Fruit fly (Drosophila melanogaster) whole organism, embryonic: Measurements from ENCODE around the gene CG8206.

Experiments used
- Antp ChIP-seq: fragments of 200-800 bp; sonication (Bioruptor generic); optimal IDR thresholded peaks from 3 replicates; lab custom pipeline; 2016; ENCODE audit warnings: missing biosample characterization, missing genetic modification characterization
- Awh ChIP-seq: fragments of 200-800 bp; sonication (Bioruptor generic); IDR thresholded peaks from 2 replicates; pipeline ENCODE4, ENCODE4 v1.3.6; 2022; ENCODE audit warnings: missing biosample characterization, missing genetic modification characterization
- CG10147 ChIP-seq: fragments of 200-800 bp; sonication (Bioruptor generic); optimal IDR thresholded peaks from 2 replicates; lab custom pipeline; 2019; ENCODE audit warnings: missing biosample characterization, mild to moderate bottlenecking, missing genetic modification characterization, moderate library complexity
- CG1024 ChIP-seq: fragments of 200-800 bp; sonication (Bioruptor generic); IDR thresholded peaks from 2 replicates; pipeline ENCODE4 v1.3.6; 2022; ENCODE audit warnings: missing biosample characterization, missing genetic modification characterization
- CG10274 ChIP-seq: fragments of 200-800 bp; sonication (Bioruptor generic); optimal IDR thresholded peaks from 3 replicates; lab custom pipeline; 2017; ENCODE audit warnings: missing biosample characterization, mild to moderate bottlenecking, missing genetic modification characterization
- CG10321 ChIP-seq: fragments of 200-800 bp; sonication (Bioruptor generic); IDR thresholded peaks from 2 replicates; pipeline ENCODE4 v1.3.6; 2022; ENCODE audit warnings: missing biosample characterization, missing genetic modification characterization
- CG14860 ChIP-seq: fragments of 200-800 bp; sonication (Bioruptor generic); IDR thresholded peaks from 3 replicates; pipeline ENCODE4 v1.3.6; 2022; ENCODE audit warnings: missing biosample characterization, missing genetic modification characterization; ENCODE audit not compliant: partially characterized antibody
- CG1603 ChIP-seq: fragments of 200-800 bp; sonication (Bioruptor generic); optimal IDR thresholded peaks from 2 replicates; lab custom pipeline; 2019; ENCODE audit warnings: missing biosample characterization, mild to moderate bottlenecking, missing genetic modification characterization, moderate library complexity
- CG16813 ChIP-seq: fragments of 200-800 bp; sonication (Bioruptor generic); IDR thresholded peaks from 3 replicates; pipeline ENCODE4 v1.3.6; 2022; ENCODE audit warnings: missing biosample characterization, missing genetic modification characterization; ENCODE audit not compliant: partially characterized antibody
- CG17385 ChIP-seq: fragments of 200-800 bp; sonication (Bioruptor generic); optimal IDR thresholded peaks from 3 replicates; lab custom pipeline; 2018; ENCODE audit warnings: missing biosample characterization, mild to moderate bottlenecking, missing genetic modification characterization
- CG18764 ChIP-seq: fragments of 200-800 bp; sonication (Bioruptor generic); optimal IDR thresholded peaks from 3 replicates; lab custom pipeline; 2016; ENCODE audit warnings: missing biosample characterization, missing genetic modification characterization
- CG2678 ChIP-seq: fragments of 200-800 bp; sonication (Bioruptor generic); optimal IDR thresholded peaks from 3 replicates; lab custom pipeline; 2019; ENCODE audit warnings: missing biosample characterization, mild to moderate bottlenecking, missing genetic modification characterization, moderate library complexity
- CG4820 ChIP-seq: fragments of 200-800 bp; sonication (Bioruptor generic); optimal IDR thresholded peaks from 3 replicates; lab custom pipeline; 2016; ENCODE audit warnings: missing biosample characterization, missing genetic modification characterization
- CG4854 ChIP-seq: fragments of 200-800 bp; sonication (Bioruptor generic); optimal IDR thresholded peaks from 2 replicates; lab custom pipeline; 2016; ENCODE audit warnings: missing biosample characterization, missing genetic modification characterization, inconsistent platforms
- CG6175 ChIP-seq: fragments of 200-800 bp; sonication (Bioruptor generic); IDR thresholded peaks from 3 replicates; pipeline ENCODE4 v1.3.6; 2022; ENCODE audit warnings: missing biosample characterization, missing genetic modification characterization
- CG6791 ChIP-seq: fragments of 200-800 bp; sonication (Bioruptor generic); IDR thresholded peaks from 3 replicates; pipeline ENCODE4 v1.3.6; 2022; ENCODE audit warnings: missing biosample characterization, missing genetic modification characterization; ENCODE audit not compliant: partially characterized antibody
- CG7963 ChIP-seq: fragments of 200-800 bp; sonication (Bioruptor generic); IDR thresholded peaks from 3 replicates; pipeline ENCODE4 v1.3.6; 2022; ENCODE audit warnings: missing biosample characterization, missing genetic modification characterization; ENCODE audit not compliant: partially characterized antibody
- CG9609 ChIP-seq: fragments of 200-800 bp; sonication (Bioruptor generic); optimal IDR thresholded peaks from 3 replicates; lab custom pipeline; 2016; ENCODE audit warnings: missing biosample characterization, missing genetic modification characterization
- Chrac-16 ChIP-seq: fragments of 200-800 bp; sonication (Bioruptor generic); optimal IDR thresholded peaks from 3 replicates; lab custom pipeline; 2016; ENCODE audit warnings: missing biosample characterization, missing genetic modification characterization
- D19B ChIP-seq: fragments of 200-800 bp; sonication (Bioruptor generic); optimal IDR thresholded peaks from 2 replicates; lab custom pipeline; 2017; ENCODE audit warnings: missing biosample characterization, mild to moderate bottlenecking, missing genetic modification characterization
- Gug ChIP-seq: fragments of 200-800 bp; sonication (Bioruptor generic); IDR thresholded peaks from 4 replicates; pipeline ENCODE4 v1.3.6; 2022; ENCODE audit warnings: missing biosample characterization, missing genetic modification characterization
- Hand ChIP-seq: fragments of 200-800 bp; sonication (Bioruptor generic); optimal IDR thresholded peaks from 2 replicates; lab custom pipeline; 2017; ENCODE audit warnings: mild to moderate bottlenecking, missing biosample characterization, missing genetic modification reagents, missing genetic modification characterization
- HmgZ ChIP-seq: fragments of 200-800 bp; sonication (Bioruptor generic); optimal IDR thresholded peaks from 2 replicates; lab custom pipeline; 2018; ENCODE audit warnings: missing biosample characterization, mild to moderate bottlenecking, missing genetic modification characterization
- Lim3 ChIP-seq: fragments of 200-800 bp; sonication (Bioruptor generic); IDR thresholded peaks from 2 replicates; pipeline ENCODE4 v1.3.6; 2022; ENCODE audit warnings: missing biosample characterization, missing genetic modification characterization
- MBD-R2 ChIP-seq: fragments of 200-800 bp; sonication (Bioruptor generic); IDR thresholded peaks from 2 replicates; pipeline ENCODE4 v1.3.6; 2022; ENCODE audit warnings: missing biosample characterization, missing genetic modification characterization
- Med ChIP-seq: fragments of 200-800 bp; sonication (Bioruptor generic); peaks from one replicate; lab custom pipeline; 2016; ENCODE audit warnings: missing biosample characterization, missing genetic modification characterization, mild to moderate bottlenecking, inconsistent platforms, moderate library complexity
- Nf-YA ChIP-seq: fragments of 200-800 bp; sonication (Bioruptor generic); IDR thresholded peaks from 2 replicates; pipeline ENCODE4 v1.3.6; 2022; ENCODE audit warnings: missing biosample characterization, missing genetic modification characterization
- Sry-β ChIP-seq: fragments of 200-800 bp; sonication (Bioruptor generic); optimal IDR thresholded peaks from 2 replicates; lab custom pipeline; 2018; ENCODE audit warnings: missing biosample characterization, mild to moderate bottlenecking, missing genetic modification characterization, moderate library complexity
- amos ChIP-seq: fragments of 200-800 bp; sonication (Bioruptor generic); IDR thresholded peaks from 2 replicates; pipeline ENCODE4 v1.3.6; 2022; ENCODE audit warnings: missing biosample characterization, missing genetic modification characterization; ENCODE audit not compliant: partially characterized antibody
- ato ChIP-seq: fragments of 200-800 bp; sonication (Bioruptor generic); IDR thresholded peaks from 2 replicates; pipeline ENCODE4 v1.3.6; 2022; ENCODE audit warnings: missing biosample characterization, missing genetic modification characterization; ENCODE audit not compliant: partially characterized antibody
- ci ChIP-seq: fragments of 200-800 bp; sonication (Bioruptor generic); IDR thresholded peaks from 3 replicates; pipeline ENCODE4 v1.3.6; 2022; ENCODE audit warnings: missing biosample characterization, missing genetic modification characterization
- corto ChIP-seq: fragments of 200-800 bp; sonication (Bioruptor generic); optimal IDR thresholded peaks from 2 replicates; lab custom pipeline; 2016; ENCODE audit warnings: missing biosample characterization, mild to moderate bottlenecking, missing genetic modification characterization, moderate library complexity
- disco-r ChIP-seq: fragments of 200-800 bp; sonication (Bioruptor generic); optimal IDR thresholded peaks from 2 replicates; lab custom pipeline; 2016; ENCODE audit warnings: missing biosample characterization, missing genetic modification characterization
- eve ChIP-seq, 2 experiments: fragments of >200 bp; optimal IDR thresholded peaks; 2 replicates each; lab custom pipeline; 2017; ENCODE audit warnings: missing biosample characterization in 2 of 2, missing genetic modification characterization in 2 of 2
- fu2 ChIP-seq: fragments of 200-800 bp; sonication (Bioruptor generic); optimal IDR thresholded peaks from 2 replicates; lab custom pipeline; 2016; ENCODE audit warnings: missing biosample characterization, missing genetic modification characterization
- gsb ChIP-seq: fragments of 200-800 bp; sonication (Bioruptor generic); IDR thresholded peaks from 2 replicates; pipeline ENCODE4 v1.3.6; 2022; ENCODE audit warnings: missing biosample characterization, missing genetic modification characterization
- ham ChIP-seq: fragments of 200-800 bp; sonication (Bioruptor generic); IDR thresholded peaks from 2 replicates; pipeline ENCODE4 v1.3.6; 2022; ENCODE audit warnings: missing biosample characterization, missing genetic modification characterization
- her ChIP-seq: fragments of 200-800 bp; sonication (Bioruptor generic); optimal IDR thresholded peaks from 2 replicates; lab custom pipeline; 2016; ENCODE audit warnings: missing biosample characterization, missing genetic modification characterization
- inv ChIP-seq: fragments of 200-800 bp; sonication (Bioruptor generic); IDR thresholded peaks from 2 replicates; pipeline ENCODE4 v1.3.6; 2022; ENCODE audit warnings: missing biosample characterization, missing genetic modification characterization; ENCODE audit not compliant: partially characterized antibody
- mirr ChIP-seq: fragments of 200-800 bp; sonication (Bioruptor generic); optimal IDR thresholded peaks from 3 replicates; lab custom pipeline; 2018; ENCODE audit warnings: missing biosample characterization, mild to moderate bottlenecking, missing genetic modification characterization
- nom ChIP-seq: fragments of 200-800 bp; sonication (Bioruptor generic); optimal IDR thresholded peaks from 2 replicates; lab custom pipeline; 2017; ENCODE audit warnings: missing biosample characterization, missing genetic modification characterization, mild to moderate bottlenecking, moderate library complexity, missing genetic modification reagents
- phol ChIP-seq: fragments of 200-800 bp; sonication (Bioruptor generic); optimal IDR thresholded peaks from 3 replicates; lab custom pipeline; 2018; ENCODE audit warnings: missing biosample characterization, mild to moderate bottlenecking, missing genetic modification characterization, moderate library complexity
- ranshi ChIP-seq: fragments of 200-800 bp; sonication (Bioruptor generic); IDR thresholded peaks from 2 replicates; pipeline ENCODE4 v1.3.6; 2022; ENCODE audit warnings: missing biosample characterization, missing genetic modification characterization
- sd ChIP-seq: fragments of 200-800 bp; sonication (Bioruptor generic); optimal IDR thresholded peaks from 3 replicates; lab custom pipeline; 2018; ENCODE audit warnings: missing biosample characterization, mild to moderate bottlenecking, missing genetic modification characterization, moderate library complexity
- seq ChIP-seq: fragments of 200-800 bp; sonication (Bioruptor generic); IDR thresholded peaks from 2 replicates; pipeline ENCODE4 v1.3.6; 2022; ENCODE audit warnings: missing biosample characterization, missing genetic modification characterization
- so ChIP-seq: fragments of 200-800 bp; sonication (Bioruptor generic); IDR thresholded peaks from 3 replicates; pipeline ENCODE4 v1.3.6; 2022; ENCODE audit warnings: missing biosample characterization, missing genetic modification characterization
- ttk ChIP-seq: fragments of 200-800 bp; sonication (Bioruptor generic); IDR thresholded peaks from 2 replicates; pipeline ENCODE4 v2.1.2; 2022; ENCODE audit warnings: missing biosample characterization, missing genetic modification characterization
- zen2 ChIP-seq: fragments of 200-800 bp; sonication (Bioruptor generic); IDR thresholded peaks from 3 replicates; pipeline ENCODE4 v1.3.6; 2022; ENCODE audit warnings: missing biosample characterization, missing genetic modification characterization; ENCODE audit not compliant: partially characterized antibody
- zfh1 ChIP-seq: fragments of 200-800 bp; sonication (Bioruptor generic); IDR thresholded peaks from 3 replicates; pipeline ENCODE4 v1.3.6; 2022; ENCODE audit warnings: missing biosample characterization, missing genetic modification characterization

Gene CG8206

DNA sequence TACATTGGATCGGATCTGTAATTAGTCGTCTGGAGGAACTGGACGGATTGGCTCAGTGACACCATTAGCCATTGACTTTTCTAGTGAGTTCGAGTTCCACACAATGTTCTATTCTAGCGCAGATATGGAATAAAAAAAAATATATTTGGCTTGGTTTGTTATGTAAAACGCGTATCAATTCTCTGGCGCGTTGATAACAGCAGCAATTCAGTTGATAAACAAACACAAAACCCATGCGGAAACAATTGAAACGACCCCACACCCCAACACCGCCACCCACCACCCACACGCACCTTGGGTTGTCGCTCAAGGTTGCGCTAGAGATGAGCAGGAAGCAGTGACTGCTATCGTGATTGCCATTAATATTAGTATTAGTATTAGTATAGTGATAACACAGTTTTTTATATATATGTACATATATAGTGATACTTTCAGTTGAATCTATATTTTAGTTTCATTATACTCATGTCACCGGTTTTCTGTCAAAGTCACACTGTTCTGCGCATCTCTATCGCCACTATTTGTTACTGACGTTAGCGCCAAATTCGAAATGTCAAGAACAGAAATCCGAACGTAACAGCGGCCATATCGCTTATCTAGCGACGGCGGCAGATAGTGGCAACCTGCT lies 41.3 kb upstream of the CG8206 start (continued):
- peak; percentile 82 for TF ChIP-seq mirr (GFP tag; lab: Kevin White, UChicago)
- peak; percentile 88 for TF ChIP-seq Chrac-16
- peak; percentile 20; the same call in 1 of the 2 replicates for TF ChIP-seq amos (GFP tag; lab: Robert Waterston, UW)
- TF ChIP-seq CG2678 (tag; lab: Kevin White, UChicago) = peak; percentile 94
- peak; percentile 91 for TF ChIP-seq Med
- peak; percentile 88 for TF ChIP-seq ci (GFP tag; lab: Robert Waterston, UW)
- TF ChIP-seq ham (GFP tag; lab: Robert Waterston, UW) = peak; percentile 88
- TF ChIP-seq CG6791 (GFP tag; lab: Robert Waterston, UW) = no peak
- TF ChIP-seq CG10274 = peak; percentile 74
- TF ChIP-seq phol (tag; lab: Kevin White, UChicago) = peak; percentile 93
- TF ChIP-seq CG18764 = peak; percentile 80
- peak; percentile 94 for TF ChIP-seq HmgZ (tag; lab: Kevin White, UChicago)
- 0 out of 2 replicates have a peak, but pooled peaks have one; percentile 16 for TF ChIP-seq inv (GFP tag; lab: Robert Waterston, UW)
- TF ChIP-seq corto (GFP tag; lab: Kevin White, UChicago) = peak; percentile 46
- no peak for TF ChIP-seq CG7963 (GFP tag; lab: Robert Waterston, UW)
- TF ChIP-seq D19B (GFP tag; lab: Kevin White, UChicago) = peak; percentile 84
- TF ChIP-seq ranshi (GFP tag; lab: Robert Waterston, UW) = peak; percentile 94
- TF ChIP-seq zfh1 = peak; percentile 97
- TF ChIP-seq disco-r (GFP tag; lab: Kevin White, UChicago) = peak; percentile 9
- peak; percentile 81 for TF ChIP-seq Awh (GFP tag; lab: Robert Waterston, UW)
- TF ChIP-seq MBD-R2 (GFP tag; lab: Robert Waterston, UW) = peak; percentile 87
- peak; percentile 85 for TF ChIP-seq CG1024
- peak; percentile 67 for TF ChIP-seq CG4854 (GFP tag; lab: Kevin White, UChicago)
- no peak for TF ChIP-seq eve (GFP tag; optimal IDR thresholded peaks at IDR 0.05; lab: Kevin White, UChicago)
- TF ChIP-seq Hand (GFP tag; lab: Kevin White, UChicago) = peak; percentile 81
- no peak for TF ChIP-seq CG9609 (GFP tag; lab: Kevin White, UChicago)
- peak; percentile 89 for TF ChIP-seq CG4820 (GFP tag; lab: Kevin White, UChicago)
- TF ChIP-seq ato (GFP tag; lab: Robert Waterston, UW) = no peak
- no peak for TF ChIP-seq CG14860
- TF ChIP-seq sd (tag; lab: Kevin White, UChicago) = peak; percentile 74
- TF ChIP-seq fu2 (GFP tag; lab: Kevin White, UChicago) = no peak
- peak; percentile 90 for TF ChIP-seq Gug (GFP tag; lab: Robert Waterston, UW)
- TF ChIP-seq her (GFP tag; lab: Kevin White, UChicago) = no peak
- TF ChIP-seq Antp (GFP tag; lab: Kevin White, UChicago) = peak; percentile 16
- no peak for TF ChIP-seq CG16813
- TF ChIP-seq ttk = peak; percentile 92
- peak; percentile 74 for TF ChIP-seq Lim3 (GFP tag; lab: Robert Waterston, UW)
- no peak for TF ChIP-seq zen2 (GFP tag; lab: Robert Waterston, UW)
- peak; percentile 90 for TF ChIP-seq gsb
- peak; percentile 85 for TF ChIP-seq so (GFP tag; lab: Robert Waterston, UW)
- peak; percentile 81 for TF ChIP-seq Nf-YA (GFP tag; lab: Robert Waterston, UW)
- peak; percentile 44; the same call in 1 of the 2 replicates for TF ChIP-seq CG10321
- peak; percentile 91 for TF ChIP-seq Sry-β (GFP tag; lab: Kevin White, UChicago)
- peak; percentile 93 for TF ChIP-seq CG6175
- peak; percentile 88 for TF ChIP-seq CG1603 (tag; lab: Kevin White, UChicago)
- TF ChIP-seq CG10147 (GFP tag; lab: Kevin White, UChicago) = peak; percentile 92
- TF ChIP-seq nom (GFP tag; lab: Kevin White, UChicago) = peak; percentile 65
- TF ChIP-seq CG17385 (GFP tag; lab: Kevin White, UChicago) = peak; percentile 85
- peak; percentile 88 for TF ChIP-seq seq (GFP tag; lab: Robert Waterston, UW)
